Worm (Caenorhabditis elegans) whole organism, young adult: ENCODE results near the gene btb-6.
A peak's percentile ranks its signal among the peaks of the same experiment; 100 is the strongest.

ENCODE experiments used
- B0336.3 ChIP-seq: fragments of 200-800 bp; sonication (Bioruptor generic); IDR thresholded peaks from 2 replicates; pipeline ENCODE4 v1.3.6; 2022; ENCODE audit warnings: missing genetic modification characterization, missing compliant biosample characterization
- C17E4.6 ChIP-seq: fragments of 200-800 bp; sonication (Bioruptor generic); IDR thresholded peaks from 2 replicates; pipeline ENCODE4 v1.3.6; 2022; ENCODE audit warnings: missing genetic modification reagents, missing genetic modification characterization, missing compliant biosample characterization
- F52B5.7 ChIP-seq: sonication (generic microtip); optimal IDR thresholded peaks from 2 replicates; lab custom pipeline; 2016; ENCODE audit warnings: mild to moderate bottlenecking, missing genetic modification characterization, missing compliant biosample characterization
- Y53G8AR.9 ChIP-seq: fragments of 200-800 bp; sonication (Bioruptor generic); conservative IDR thresholded peaks from 2 replicates; pipeline ENCODE4 v1.3.6; 2022; ENCODE audit warnings: missing genetic modification reagents, missing genetic modification characterization, missing compliant biosample characterization
- Y67H2A.10 ChIP-seq: fragments of 200-800 bp; sonication (Bioruptor generic); conservative IDR thresholded peaks from 2 replicates; pipeline ENCODE4 v1.3.6; 2022; ENCODE audit warnings: missing genetic modification reagents, missing genetic modification characterization, missing compliant biosample characterization
- akir-1 ChIP-seq: fragments of 200-800 bp; sonication (Bioruptor generic); optimal IDR thresholded peaks from 2 replicates; lab custom pipeline; 2018; ENCODE audit warnings: mild to moderate bottlenecking, missing genetic modification characterization, moderate library complexity, missing compliant biosample characterization
- ama-1 ChIP-seq, 3 experiments: fragments of 150-350 bp in 1 of 3; sonication (generic microtip) in 2 of 3; optimal IDR thresholded peaks; 2 replicates each; lab custom pipeline; 2014 to 2018; ENCODE audit warnings: missing biosample characterization in 2 of 3, missing genetic modification characterization in 2 of 3, missing genetic modification reagents in 2 of 3
- athp-1 ChIP-seq: sonication (generic microtip); optimal IDR thresholded peaks from 2 replicates; lab custom pipeline; 2017; ENCODE audit warnings: mild to moderate bottlenecking, missing genetic modification characterization, missing compliant biosample characterization
- attf-6 ChIP-seq: fragments of 200-800 bp; sonication (Bioruptor generic); IDR thresholded peaks from 2 replicates; pipeline ENCODE4 v1.3.6; 2022; ENCODE audit warnings: missing genetic modification reagents, missing genetic modification characterization, missing compliant biosample characterization
- ceh-100 ChIP-seq: fragments of 200-800 bp; sonication (Bioruptor generic); IDR thresholded peaks from 2 replicates; pipeline ENCODE4 v1.3.6; 2022; ENCODE audit warnings: missing genetic modification reagents, missing genetic modification characterization, missing compliant biosample characterization
- ceh-58 ChIP-seq: fragments of 200-800 bp; sonication (Bioruptor generic); IDR thresholded peaks from 2 replicates; pipeline ENCODE4 v1.3.6; 2022; ENCODE audit warnings: missing genetic modification characterization, missing compliant biosample characterization
- chd-7 ChIP-seq: sonication (generic microtip); optimal IDR thresholded peaks from 2 replicates; lab custom pipeline; 2016; ENCODE audit warnings: mild to moderate bottlenecking, missing genetic modification characterization, moderate library complexity, missing compliant biosample characterization
- dox-1 ChIP-seq: fragments of 200-800 bp; sonication (Bioruptor generic); IDR thresholded peaks from 2 replicates; pipeline ENCODE4 v1.3.6; 2022; ENCODE audit warnings: missing genetic modification reagents, missing genetic modification characterization, missing compliant biosample characterization
- dpff-1 ChIP-seq: sonication (generic microtip); optimal IDR thresholded peaks from 2 replicates; lab custom pipeline; 2017; ENCODE audit warnings: mild to moderate bottlenecking, missing genetic modification characterization, missing compliant biosample characterization
- egrh-3 ChIP-seq: fragments of 200-800 bp; sonication (Bioruptor generic); IDR thresholded peaks from 2 replicates; pipeline ENCODE4 v1.3.6; 2022; ENCODE audit warnings: missing genetic modification reagents, missing genetic modification characterization, missing compliant biosample characterization
- ekl-4 ChIP-seq: fragments of 200-800 bp; sonication (Bioruptor generic); IDR thresholded peaks from 2 replicates; pipeline ENCODE4 v1.3.6; 2022; ENCODE audit warnings: missing genetic modification reagents, missing genetic modification characterization, missing compliant biosample characterization
- ets-4 ChIP-seq: fragments of 200-800 bp; sonication (Bioruptor generic); optimal IDR thresholded peaks from 2 replicates; lab custom pipeline; 2018; ENCODE audit warnings: mild to moderate bottlenecking, missing genetic modification characterization, missing compliant biosample characterization
- fkh-3 ChIP-seq: sonication (generic microtip); optimal IDR thresholded peaks from 2 replicates; lab custom pipeline; 2016; ENCODE audit warnings: mild to moderate bottlenecking, missing genetic modification characterization, missing compliant biosample characterization
- gei-17 ChIP-seq: fragments of 200-800 bp; sonication (Bioruptor generic); optimal IDR thresholded peaks from 2 replicates; lab custom pipeline; 2018; ENCODE audit warnings: mild to moderate bottlenecking, missing genetic modification characterization, missing compliant biosample characterization
- him-1 ChIP-seq: sonication (generic microtip); optimal IDR thresholded peaks from 2 replicates; lab custom pipeline; 2016; ENCODE audit warnings: missing genotype, missing genetic modification reagents, missing genetic modification characterization, missing compliant biosample characterization
- hmg-1.2 ChIP-seq: fragments of 200-800 bp; sonication (Bioruptor generic); IDR thresholded peaks from 2 replicates; pipeline ENCODE4 v1.3.6; 2022; ENCODE audit warnings: missing genetic modification reagents, missing genetic modification characterization, missing compliant biosample characterization
- hrde-1 ChIP-seq: sonication (generic microtip); optimal IDR thresholded peaks from 2 replicates; lab custom pipeline; 2016; ENCODE audit warnings: missing genetic modification characterization, mild to moderate bottlenecking, missing compliant biosample characterization, moderate library complexity, missing genotype, missing genetic modification reagents, borderline replicate concordance
- hsf-1 ChIP-seq: fragments of 200-800 bp; sonication (Bioruptor generic); IDR thresholded peaks from 2 replicates; pipeline ENCODE4 v1.3.6; 2022; ENCODE audit warnings: missing genetic modification reagents, missing genetic modification characterization, missing compliant biosample characterization
- let-526 ChIP-seq: fragments of 200-800 bp; sonication (Bioruptor generic); IDR thresholded peaks from 2 replicates; pipeline ENCODE4 v1.3.6; 2022; ENCODE audit warnings: missing genetic modification reagents, missing genetic modification characterization, missing compliant biosample characterization
- lsl-1 ChIP-seq: fragments of 200-800 bp; sonication (Bioruptor generic); optimal IDR thresholded peaks from 2 replicates; lab custom pipeline; 2018; ENCODE audit warnings: mild to moderate bottlenecking, missing genetic modification characterization, moderate library complexity, missing compliant biosample characterization
- mel-28 ChIP-seq: sonication (generic microtip); optimal IDR thresholded peaks from 2 replicates; lab custom pipeline; 2016; ENCODE audit warnings: borderline replicate concordance, mild to moderate bottlenecking, missing genetic modification characterization, missing compliant biosample characterization
- mes-4 ChIP-seq: sonication (generic microtip); optimal IDR thresholded peaks from 2 replicates; lab custom pipeline; 2016; ENCODE audit warnings: missing genotype, missing genetic modification characterization, missing compliant biosample characterization
- mxl-1 ChIP-seq: sonication (generic microtip); optimal IDR thresholded peaks from 2 replicates; lab custom pipeline; 2016; ENCODE audit warnings: missing genetic modification characterization, missing compliant biosample characterization
- nfya-1 ChIP-seq: sonication (generic microtip); optimal IDR thresholded peaks from 2 replicates; lab custom pipeline; 2017; ENCODE audit warnings: antibody characterized with exemption, missing compliant biosample characterization, missing genetic modification characterization, borderline replicate concordance; ENCODE audit not compliant: insufficient read depth
- nfyb-1 ChIP-seq: fragments of 200-800 bp; sonication (Bioruptor generic); IDR thresholded peaks from 2 replicates; pipeline ENCODE4 v1.3.6; 2022; ENCODE audit warnings: missing genetic modification reagents, missing genetic modification characterization, missing compliant biosample characterization
- nhr-120 ChIP-seq: fragments of 200-800 bp; sonication (Bioruptor generic); IDR thresholded peaks from 2 replicates; pipeline ENCODE4 v1.3.6; 2022; ENCODE audit warnings: missing genetic modification characterization, missing compliant biosample characterization
- nhr-27 ChIP-seq: fragments of 200-800 bp; sonication (Bioruptor generic); optimal IDR thresholded peaks from 2 replicates; lab custom pipeline; 2018; ENCODE audit warnings: mild to moderate bottlenecking, missing genetic modification characterization, moderate library complexity, missing compliant biosample characterization
- nhr-80 ChIP-seq: sonication (generic microtip); optimal IDR thresholded peaks from 2 replicates; lab custom pipeline; 2016; ENCODE audit warnings: missing genetic modification characterization, missing compliant biosample characterization
- rpc-1 ChIP-seq, 2 experiments: fragments of 150-350 bp in 1 of 2; sonication (generic microtip) in 1 of 2; optimal IDR thresholded peaks; 2 replicates each; lab custom pipeline; 2014 to 2018; ENCODE audit warnings: missing biosample characterization in 1 of 2, missing genetic modification characterization in 1 of 2, missing genetic modification reagents in 1 of 2, missing genotype in 1 of 2
- snpc-1.3 ChIP-seq: sonication (generic microtip); optimal IDR thresholded peaks from 2 replicates; lab custom pipeline; 2017; ENCODE audit warnings: missing genetic modification characterization, mild to moderate bottlenecking, missing compliant biosample characterization, antibody characterized with exemption, moderate library complexity, missing genotype, missing genetic modification reagents; ENCODE audit not compliant: insufficient read depth
- snpc-3.4 ChIP-seq: sonication (generic microtip); optimal IDR thresholded peaks from 2 replicates; lab custom pipeline; 2017; ENCODE audit warnings: missing genetic modification characterization, mild to moderate bottlenecking, missing compliant biosample characterization, antibody characterized with exemption, moderate library complexity, missing genotype, missing genetic modification reagents
- tlf-1 ChIP-seq: fragments of 200-800 bp; sonication (Bioruptor generic); optimal IDR thresholded peaks from 2 replicates; lab custom pipeline; 2018; ENCODE audit warnings: mild to moderate bottlenecking, missing genetic modification characterization, missing compliant biosample characterization
- xnd-1 ChIP-seq: sonication (generic microtip); optimal IDR thresholded peaks from 2 replicates; lab custom pipeline; 2016; ENCODE audit warnings: missing genotype, missing genetic modification reagents, missing genetic modification characterization, missing compliant biosample characterization
- zfh-2 ChIP-seq: fragments of 200-800 bp; sonication (Bioruptor generic); conservative IDR thresholded peaks from 2 replicates; pipeline ENCODE4 v1.3.6; 2022; ENCODE audit warnings: missing genetic modification reagents, missing genetic modification characterization, missing compliant biosample characterization
- ztf-26 ChIP-seq: sonication (generic microtip); optimal IDR thresholded peaks from 2 replicates; lab custom pipeline; 2017; ENCODE audit warnings: missing genetic modification characterization, missing compliant biosample characterization
- ztf-3 ChIP-seq: fragments of 200-800 bp; sonication (Bioruptor generic); optimal IDR thresholded peaks from 2 replicates; lab custom pipeline; 2018; ENCODE audit warnings: mild to moderate bottlenecking, missing genetic modification characterization, missing compliant biosample characterization
- ztf-6 ChIP-seq: fragments of 200-800 bp; sonication (Bioruptor generic); IDR thresholded peaks from 2 replicates; pipeline ENCODE4 v1.3.6; 2022; ENCODE audit warnings: missing genetic modification reagents, missing genetic modification characterization, missing compliant biosample characterization

The btb-6 gene

DNA sequence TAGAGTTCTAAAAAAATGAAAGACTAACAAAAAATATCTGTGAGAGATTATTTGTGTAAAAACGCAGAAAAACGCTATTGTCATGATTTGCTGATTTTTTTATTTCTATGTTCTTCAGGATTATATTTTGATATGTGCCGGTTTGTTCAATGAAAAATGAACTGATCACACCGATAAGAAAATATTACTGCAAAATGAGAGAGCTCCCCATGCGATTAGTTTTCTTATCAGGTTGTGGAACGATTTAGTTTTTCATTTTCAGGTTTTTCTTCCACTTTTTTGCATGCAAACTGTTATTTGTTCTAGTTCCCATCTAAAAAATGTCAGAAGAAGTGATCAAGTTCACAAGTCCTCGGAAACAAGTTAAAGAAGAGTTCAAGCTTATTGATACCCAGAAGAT is 13.2 kb downstream of the btb-6 start, which contains the start of gene btb-9:
btb-9 (plus strand) TSS at position 254 of the 400 bp plus-strand sequence.
- TF ChIP-seq zfh-2 (GFP tag; lab: Robert Waterston, UW) (no peak), dox-1 (GFP tag; lab: Robert Waterston, UW) (peak; percentile 37; the same call in 1 of the 2 replicates), egrh-3 (GFP tag; lab: Robert Waterston, UW) (no peak), Y53G8AR.9 (no peak), nhr-80 (tag; lab: Kevin White, UChicago) (peak; percentile 83), nfyb-1 (GFP tag; lab: Robert Waterston, UW) (no peak), ets-4 (GFP tag; lab: Kevin White, UChicago) (no peak), hsf-1 (GFP tag; lab: Robert Waterston, UW) (no peak), snpc-1.3 (tag; lab: Kevin White, UChicago) (no peak), hrde-1 (tag; lab: Kevin White, UChicago) (no peak), C17E4.6 (GFP tag; lab: Robert Waterston, UW) (no peak), fkh-3 (tag; lab: Kevin White, UChicago) (no peak), him-1 (no peak), hmg-1.2 (GFP tag; lab: Robert Waterston, UW) (peak; percentile 30; the same call in 1 of the 2 replicates), lsl-1 (GFP tag; lab: Kevin White, UChicago) (no peak), nfya-1 (tag; lab: Kevin White, UChicago) (no peak)
- TF ChIP-seq, all 124 proteins: peak for 3

- no peak for TF ChIP-seq F52B5.7 (tag; lab: Kevin White, UChicago)
- no peak for TF ChIP-seq nhr-120 (GFP tag; lab: Robert Waterston, UW)
- no peak for TF ChIP-seq him-1
- TF ChIP-seq mel-28, result no peak
- TF ChIP-seq snpc-3.4, result no peak
- no peak for TF ChIP-seq akir-1 (GFP tag; lab: Kevin White, UChicago)
- no peak for TF ChIP-seq gei-17
- no peak for TF ChIP-seq dpff-1 (tag; lab: Kevin White, UChicago)
- no peak for TF ChIP-seq ekl-4
- no peak for TF ChIP-seq rpc-1 (optimal IDR thresholded peaks at IDR 0.05; lab: Kevin White, UChicago)
- no peak for TF ChIP-seq rpc-1 (tag; optimal IDR thresholded peaks at IDR 0.05; lab: Kevin White, UChicago)
- TF ChIP-seq ama-1 (optimal IDR thresholded peaks at IDR 0.05; lab: Kevin White, UChicago), result no peak
- TF ChIP-seq ama-1 (GFP tag; optimal IDR thresholded peaks at IDR 0.05; lab: Kevin White, UChicago), result no peak
- no peak for TF ChIP-seq ztf-6
- no peak for TF ChIP-seq mxl-1 (tag; lab: Kevin White, UChicago)
- TF ChIP-seq ets-4 (GFP tag; lab: Kevin White, UChicago), result no peak
- TF ChIP-seq mes-4 (tag; lab: Kevin White, UChicago), result no peak
- TF ChIP-seq ztf-3 (GFP tag; lab: Kevin White, UChicago), result no peak
- no peak for TF ChIP-seq let-526
- TF ChIP-seq Y67H2A.10 (GFP tag; lab: Robert Waterston, UW), result no peak
- TF ChIP-seq, all 124 proteins: peak for 0
These were observed 15.0 kb downstream of the btb-6 start, which contains the start of gene ceh-81 for ce11 chrII:1730103-1730502. TSS of gene ceh-81 (plus strand) at chrII:1730403.

- no peak for TF ChIP-seq athp-1 (tag; lab: Kevin White, UChicago)
- no peak for TF ChIP-seq xnd-1 (tag; lab: Kevin White, UChicago)
- no peak for TF ChIP-seq B0336.3 (GFP tag; lab: Robert Waterston, UW)
- TF ChIP-seq ceh-100 (GFP tag; lab: Robert Waterston, UW), result no peak
- TF ChIP-seq ztf-26 (tag; lab: Kevin White, UChicago), result no peak
- no peak for TF ChIP-seq attf-6
- no peak for TF ChIP-seq nhr-27
- TF ChIP-seq tlf-1 (GFP tag; lab: Kevin White, UChicago), result no peak
- no peak for TF ChIP-seq hmg-1.2 (GFP tag; lab: Robert Waterston, UW)
- TF ChIP-seq mel-28, result no peak
- no peak for TF ChIP-seq rpc-1 (optimal IDR thresholded peaks at IDR 0.05; lab: Kevin White, UChicago)
- TF ChIP-seq rpc-1 (tag; optimal IDR thresholded peaks at IDR 0.05; lab: Kevin White, UChicago), result no peak
- TF ChIP-seq ets-4 (GFP tag; lab: Kevin White, UChicago), result no peak
- no peak for TF ChIP-seq chd-7 (tag; lab: Kevin White, UChicago)
- no peak for TF ChIP-seq nfya-1 (tag; lab: Kevin White, UChicago)
- TF ChIP-seq ceh-58, result no peak
These were observed 16.8 kb downstream of the btb-6 start, which contains the start of gene ceh-82 for ce11 chrII:1731932-1732331. TSS of gene ceh-82 (plus strand) at chrII:1732232.
